Worm (Caenorhabditis elegans) whole organism, young adult: Measurements from ENCODE around the gene ksr-1.

Source experiments
- B0336.3 ChIP-seq: fragments of 200-800 bp; sonication (Bioruptor generic); IDR thresholded peaks from 2 replicates; pipeline ENCODE4 v1.3.6; 2022; ENCODE audit warnings: missing genetic modification characterization, missing compliant biosample characterization
- D2030.7 ChIP-seq: fragments of 200-800 bp; sonication (Bioruptor generic); IDR thresholded peaks from 2 replicates; pipeline ENCODE4 v1.3.6; 2022; ENCODE audit warnings: missing genetic modification reagents, missing genetic modification characterization, missing compliant biosample characterization
- F22D6.2 ChIP-seq: sonication (generic microtip); optimal IDR thresholded peaks from 2 replicates; lab custom pipeline; 2016; ENCODE audit warnings: mild to moderate bottlenecking, missing genetic modification characterization, missing compliant biosample characterization
- F23B12.7 ChIP-seq: sonication (generic microtip); optimal IDR thresholded peaks from 2 replicates; lab custom pipeline; 2017; ENCODE audit warnings: missing genetic modification characterization, mild to moderate bottlenecking, missing compliant biosample characterization, antibody characterized with exemption, moderate library complexity; ENCODE audit not compliant: insufficient read depth
- F37B4.10 ChIP-seq: fragments of 200-800 bp; sonication (Bioruptor generic); IDR thresholded peaks from 2 replicates; pipeline ENCODE4 v1.3.6; 2022; ENCODE audit warnings: missing genetic modification characterization, missing compliant biosample characterization
- F57C9.4 ChIP-seq: sonication (generic microtip); optimal IDR thresholded peaks from 2 replicates; lab custom pipeline; 2017; ENCODE audit warnings: mild to moderate bottlenecking, missing genetic modification characterization, missing compliant biosample characterization
- Y95B8A.8 ChIP-seq: fragments of 200-800 bp; sonication (Bioruptor generic); IDR thresholded peaks from 2 replicates; pipeline ENCODE4 v1.3.6; 2022; ENCODE audit warnings: missing genetic modification reagents, missing genetic modification characterization, missing compliant biosample characterization
- ZK185.1 ChIP-seq: sonication (generic microtip); optimal IDR thresholded peaks from 2 replicates; lab custom pipeline; 2016; ENCODE audit warnings: mild to moderate bottlenecking, missing genetic modification characterization, missing compliant biosample characterization; ENCODE audit not compliant: poor library complexity, severe bottlenecking
- akir-1 ChIP-seq: fragments of 200-800 bp; sonication (Bioruptor generic); optimal IDR thresholded peaks from 2 replicates; lab custom pipeline; 2018; ENCODE audit warnings: mild to moderate bottlenecking, missing genetic modification characterization, moderate library complexity, missing compliant biosample characterization
- attf-3 ChIP-seq: fragments of 200-800 bp; sonication (Bioruptor generic); conservative IDR thresholded peaks from 2 replicates; pipeline ENCODE4 v1.3.6; 2022; ENCODE audit warnings: missing genetic modification reagents, missing genetic modification characterization, missing compliant biosample characterization
- attf-5 ChIP-seq: fragments of 200-800 bp; sonication (Bioruptor generic); optimal IDR thresholded peaks from 2 replicates; lab custom pipeline; 2018; ENCODE audit warnings: mild to moderate bottlenecking, missing genetic modification characterization, missing compliant biosample characterization
- ceh-79 ChIP-seq: sonication (generic microtip); optimal IDR thresholded peaks from 2 replicates; lab custom pipeline; 2017; ENCODE audit warnings: mild to moderate bottlenecking, missing genetic modification characterization, missing compliant biosample characterization
- ekl-4 ChIP-seq: fragments of 200-800 bp; sonication (Bioruptor generic); IDR thresholded peaks from 2 replicates; pipeline ENCODE4 v1.3.6; 2022; ENCODE audit warnings: missing genetic modification reagents, missing genetic modification characterization, missing compliant biosample characterization
- gei-17 ChIP-seq: fragments of 200-800 bp; sonication (Bioruptor generic); optimal IDR thresholded peaks from 2 replicates; lab custom pipeline; 2018; ENCODE audit warnings: mild to moderate bottlenecking, missing genetic modification characterization, missing compliant biosample characterization
- hlh-26 ChIP-seq: fragments of 200-800 bp; sonication (Bioruptor generic); conservative IDR thresholded peaks from 2 replicates; pipeline ENCODE4 v1.3.6; 2022; ENCODE audit warnings: missing genetic modification reagents, missing genetic modification characterization, missing compliant biosample characterization
- hmg-20 ChIP-seq: fragments of 200-800 bp; sonication (Bioruptor generic); IDR thresholded peaks from 2 replicates; pipeline ENCODE4 v1.3.6; 2022; ENCODE audit warnings: missing genetic modification reagents, missing genetic modification characterization, missing compliant biosample characterization
- hrde-1 ChIP-seq: sonication (generic microtip); optimal IDR thresholded peaks from 2 replicates; lab custom pipeline; 2016; ENCODE audit warnings: missing genetic modification characterization, mild to moderate bottlenecking, missing compliant biosample characterization, moderate library complexity, missing genotype, missing genetic modification reagents, borderline replicate concordance
- hsf-1 ChIP-seq: fragments of 200-800 bp; sonication (Bioruptor generic); IDR thresholded peaks from 2 replicates; pipeline ENCODE4 v1.3.6; 2022; ENCODE audit warnings: missing genetic modification reagents, missing genetic modification characterization, missing compliant biosample characterization
- let-607 ChIP-seq, 2 experiments: fragments of 200-800 bp in 1 of 2; sonication (Bioruptor generic) in 1 of 2; sonication (generic microtip) in 1 of 2; optimal IDR thresholded peaks; 2 replicates each; lab custom pipeline; 2016 to 2018; ENCODE audit warnings: mild to moderate bottlenecking in 2 of 2, missing compliant biosample characterization in 2 of 2, missing genetic modification characterization in 2 of 2, moderate library complexity in 2 of 2, missing genotype in 1 of 2
- madf-6 ChIP-seq: fragments of 200-800 bp; sonication (Bioruptor generic); IDR thresholded peaks from 2 replicates; pipeline ENCODE4 v1.3.6; 2022; ENCODE audit warnings: missing genetic modification reagents, missing genetic modification characterization, missing compliant biosample characterization
- nfya-1 ChIP-seq: sonication (generic microtip); optimal IDR thresholded peaks from 2 replicates; lab custom pipeline; 2017; ENCODE audit warnings: antibody characterized with exemption, missing compliant biosample characterization, missing genetic modification characterization, borderline replicate concordance; ENCODE audit not compliant: insufficient read depth
- nfya-2 ChIP-seq: fragments of 200-800 bp; sonication (Bioruptor generic); IDR thresholded peaks from 2 replicates; pipeline ENCODE4 v1.3.6; 2022; ENCODE audit warnings: missing genetic modification reagents, missing genetic modification characterization, missing compliant biosample characterization
- nhr-27 ChIP-seq: fragments of 200-800 bp; sonication (Bioruptor generic); optimal IDR thresholded peaks from 2 replicates; lab custom pipeline; 2018; ENCODE audit warnings: mild to moderate bottlenecking, missing genetic modification characterization, moderate library complexity, missing compliant biosample characterization
- pbrm-1 ChIP-seq: fragments of 200-800 bp; sonication (Bioruptor generic); IDR thresholded peaks from 2 replicates; pipeline ENCODE4 v1.3.6; 2022; ENCODE audit warnings: missing genetic modification reagents, missing genetic modification characterization, missing compliant biosample characterization
- repo-1 ChIP-seq: sonication (generic microtip); optimal IDR thresholded peaks from 2 replicates; lab custom pipeline; 2017; ENCODE audit warnings: mild to moderate bottlenecking, missing genetic modification characterization, missing compliant biosample characterization
- sdz-38 ChIP-seq: sonication (generic microtip); optimal IDR thresholded peaks from 2 replicates; lab custom pipeline; 2016; ENCODE audit warnings: missing genotype, missing genetic modification characterization, missing compliant biosample characterization
- snpc-1.3 ChIP-seq: sonication (generic microtip); optimal IDR thresholded peaks from 2 replicates; lab custom pipeline; 2017; ENCODE audit warnings: missing genetic modification characterization, mild to moderate bottlenecking, missing compliant biosample characterization, antibody characterized with exemption, moderate library complexity, missing genotype, missing genetic modification reagents; ENCODE audit not compliant: insufficient read depth
- tbx-9 ChIP-seq: sonication (generic microtip); optimal IDR thresholded peaks from 2 replicates; lab custom pipeline; 2016; ENCODE audit warnings: borderline replicate concordance, missing genetic modification characterization, inconsistent platforms, missing compliant biosample characterization
- unc-130 ChIP-seq: sonication (generic microtip); optimal IDR thresholded peaks from 2 replicates; lab custom pipeline; 2016; ENCODE audit warnings: missing genetic modification reagents, missing genetic modification characterization, missing compliant biosample characterization
- xnd-1 ChIP-seq: sonication (generic microtip); optimal IDR thresholded peaks from 2 replicates; lab custom pipeline; 2016; ENCODE audit warnings: missing genotype, missing genetic modification reagents, missing genetic modification characterization, missing compliant biosample characterization
- ztf-18 ChIP-seq: sonication (generic microtip); optimal IDR thresholded peaks from 2 replicates; lab custom pipeline; 2016; ENCODE audit warnings: missing genotype, mild to moderate bottlenecking, missing genetic modification characterization, missing compliant biosample characterization
- ztf-22 ChIP-seq: fragments of 200-800 bp; sonication (Bioruptor generic); optimal IDR thresholded peaks from 2 replicates; lab custom pipeline; 2018; ENCODE audit warnings: mild to moderate bottlenecking, missing genetic modification characterization, moderate library complexity, missing compliant biosample characterization
- ztf-26 ChIP-seq: sonication (generic microtip); optimal IDR thresholded peaks from 2 replicates; lab custom pipeline; 2017; ENCODE audit warnings: missing genetic modification characterization, missing compliant biosample characterization
- ztf-28 ChIP-seq: fragments of 200-800 bp; sonication (Bioruptor generic); IDR thresholded peaks from 2 replicates; pipeline ENCODE4 v1.3.6; 2022; ENCODE audit warnings: missing genetic modification reagents, missing genetic modification characterization, missing compliant biosample characterization
- ztf-3 ChIP-seq: fragments of 200-800 bp; sonication (Bioruptor generic); optimal IDR thresholded peaks from 2 replicates; lab custom pipeline; 2018; ENCODE audit warnings: mild to moderate bottlenecking, missing genetic modification characterization, missing compliant biosample characterization

The ksr-1 gene

ce11 chrX:8302299-8302698 lies 27.3 kb downstream of the ksr-1 start, which contains the start of gene inx-5:
Gene inx-5 (minus strand): TSS chrX:8302399.
- no peak for TF ChIP-seq pbrm-1 (GFP tag; lab: Robert Waterston, UW)
- TF ChIP-seq hsf-1: no peak
- TF ChIP-seq unc-130: no peak
- TF ChIP-seq akir-1 (GFP tag; lab: Kevin White, UChicago): no peak

ce11 chrX:8302803-8303202 lies 27.8 kb downstream of the ksr-1 start:
- TF ChIP-seq ztf-28 (GFP tag; lab: Robert Waterston, UW): no peak

ce11 chrX:8307600-8307999 lies 32.6 kb downstream of the ksr-1 start, which contains the start of gene R09F10.5:
Gene R09F10.5 (minus strand): TSS chrX:8307700.
- TF ChIP-seq gei-17 (GFP tag; lab: Kevin White, UChicago) (no peak), F22D6.2 (no peak), nhr-27 (no peak), madf-6 (GFP tag; lab: Robert Waterston, UW) (no peak), ztf-26 (tag; lab: Kevin White, UChicago) (no peak), ztf-22 (GFP tag; lab: Kevin White, UChicago) (no peak), ZK185.1 (tag; lab: Kevin White, UChicago) (no peak), xnd-1 (no peak), ztf-18 (tag; lab: Kevin White, UChicago) (no peak)

- TF ChIP-seq ekl-4 (GFP tag; lab: Robert Waterston, UW): no peak
These were observed 33.5 kb downstream of the ksr-1 start for ce11 chrX:8308491-8308890.

- TF ChIP-seq let-607 (tag; optimal IDR thresholded peaks at IDR 0.05; lab: Kevin White, UChicago) (no peak), madf-6 (GFP tag; lab: Robert Waterston, UW) (no peak), attf-3 (GFP tag; lab: Robert Waterston, UW) (no peak), ztf-28 (GFP tag; lab: Robert Waterston, UW) (no peak), ztf-18 (tag; lab: Kevin White, UChicago) (no peak), F37B4.10 (no peak)
- TF ChIP-seq, all 124 proteins: peak for 0
These were observed 35.8 kb downstream of the ksr-1 start for ce11 chrX:8310747-8311146.

ce11 chrX:8311590-8311989 lies 36.6 kb downstream of the ksr-1 start:
- no peak for TF ChIP-seq D2030.7 (GFP tag; lab: Robert Waterston, UW)
- no peak for TF ChIP-seq repo-1 (tag; lab: Kevin White, UChicago)
- no peak for TF ChIP-seq hrde-1 (tag; lab: Kevin White, UChicago)
- TF ChIP-seq tbx-9 (tag; lab: Kevin White, UChicago): no peak
- no peak for TF ChIP-seq hmg-20
- no peak for TF ChIP-seq ceh-79 (tag; lab: Kevin White, UChicago)
- no peak for TF ChIP-seq F57C9.4 (tag; lab: Kevin White, UChicago)
- TF ChIP-seq sdz-38 (tag; lab: Kevin White, UChicago): no peak
- TF ChIP-seq B0336.3 (GFP tag; lab: Robert Waterston, UW): no peak

ce11 chrX:8318950-8319349 lies 44.0 kb downstream of the ksr-1 start, which contains the start of gene srh-11:
Gene srh-11 (minus strand): TSS chrX:8319050.
- no peak for TF ChIP-seq F23B12.7 (tag; lab: Kevin White, UChicago)
- TF ChIP-seq snpc-1.3 (tag; lab: Kevin White, UChicago): no peak
- TF ChIP-seq nfya-2 (GFP tag; lab: Robert Waterston, UW): no peak
- no peak for TF ChIP-seq hmg-20
- TF ChIP-seq ztf-3 (GFP tag; lab: Kevin White, UChicago): no peak
- TF ChIP-seq hlh-26: no peak
- no peak for TF ChIP-seq attf-5 (GFP tag; lab: Kevin White, UChicago)
- TF ChIP-seq nfya-1 (tag; lab: Kevin White, UChicago): no peak
- TF ChIP-seq Y95B8A.8 (GFP tag; lab: Robert Waterston, UW): no peak
